Worm (Caenorhabditis elegans): ENCODE measurements around the gene cdh-1.
A peak's percentile ranks its signal among the peaks of the same experiment; 100 is the strongest.

cdh-1 gene

DNA sequence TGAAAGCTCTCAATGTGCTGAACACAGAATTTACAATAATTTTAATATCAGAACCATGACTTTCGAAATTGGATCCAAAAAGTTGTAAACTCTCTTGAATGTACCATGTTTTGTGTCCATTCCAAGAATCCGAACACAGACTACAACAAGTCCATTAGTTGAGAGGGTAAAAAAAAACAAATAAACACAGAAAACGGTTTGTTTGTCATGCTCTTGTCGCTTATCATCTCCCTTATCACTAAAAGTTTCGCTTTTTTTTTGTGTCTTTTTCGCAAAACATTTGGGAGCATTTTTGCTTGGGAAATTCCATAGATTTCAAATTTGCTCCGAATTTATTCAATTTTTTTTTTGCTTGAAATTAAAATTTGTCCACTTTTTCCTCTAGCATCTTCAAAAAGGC lies 41.2 kb upstream of the cdh-1 start:
- no peak for TF ChIP-seq drap-1 (GFP tag; optimal IDR thresholded peaks at IDR 0.05)
- TF ChIP-seq ceh-83 (GFP tag; optimal IDR thresholded peaks at IDR 0.05) = no peak

DNA sequence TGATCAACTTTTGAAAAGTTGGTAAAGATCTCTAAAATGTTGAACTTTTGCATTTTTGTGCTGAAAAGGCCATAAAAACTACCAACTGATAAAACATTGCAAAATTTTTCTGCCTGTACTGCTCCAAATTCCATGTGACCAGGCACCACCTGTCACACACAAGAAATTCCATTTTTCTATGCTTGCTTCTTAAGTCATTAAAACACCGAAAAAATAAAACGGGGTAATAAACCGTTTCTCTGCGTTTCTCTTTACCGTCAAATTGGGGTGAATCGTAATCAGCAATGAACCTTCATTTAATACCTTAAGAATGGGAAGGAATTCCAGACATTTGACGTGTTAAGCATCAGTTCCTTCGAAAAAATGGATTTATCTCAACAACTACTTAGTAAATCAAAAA lies 40.5 kb upstream of the cdh-1 start:
- TF ChIP-seq snpc-4 (tag; optimal IDR thresholded peaks at IDR 0.05) (no peak), ceh-39 (tag; optimal IDR thresholded peaks at IDR 0.05) (no peak), nhr-76 (tag; optimal IDR thresholded peaks at IDR 0.05) (no peak), mls-2 (tag; optimal IDR thresholded peaks at IDR 0.05) (no peak), tbx-8 (GFP tag; optimal IDR thresholded peaks at IDR 0.05) (no peak), lin-13 (tag; optimal IDR thresholded peaks at IDR 0.05) (no peak)

DNA sequence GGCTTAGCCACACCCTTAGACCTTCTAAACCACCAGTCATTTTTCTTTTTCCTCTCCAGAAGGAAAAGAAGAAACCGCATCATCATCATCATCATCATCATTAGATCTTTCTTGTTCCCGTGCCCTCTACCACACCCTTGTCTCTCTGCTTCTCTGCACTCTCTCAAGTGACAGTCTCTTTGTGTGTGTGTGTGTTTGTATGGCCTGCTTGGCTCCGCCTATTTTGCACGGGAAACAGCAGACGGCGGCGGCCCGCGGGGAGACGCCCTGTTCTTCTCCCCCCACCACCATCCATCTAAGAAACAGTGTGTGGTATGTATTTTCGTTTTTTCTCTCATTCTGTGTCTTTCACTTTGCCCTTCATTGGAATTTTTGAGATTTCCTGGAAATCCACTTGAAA lies 38.9 kb upstream of the cdh-1 start:
- TF ChIP-seq tbx-8 (GFP tag; optimal IDR thresholded peaks at IDR 0.05) (no peak), flh-1 (GFP tag; optimal IDR thresholded peaks at IDR 0.05) (no peak), sem-2 (GFP tag; optimal IDR thresholded peaks at IDR 0.05) (no peak), cnd-1 (tag; optimal IDR thresholded peaks at IDR 0.05) (peak; percentile 7), nhr-237 (tag; optimal IDR thresholded peaks at IDR 0.05) (no peak), ztf-11 (tag; optimal IDR thresholded peaks at IDR 0.05) (no peak), nhr-28 (tag; optimal IDR thresholded peaks at IDR 0.05) (no peak), nhr-12 (tag; optimal IDR thresholded peaks at IDR 0.05) (no peak), nhr-76 (tag; optimal IDR thresholded peaks at IDR 0.05) (no peak), bed-3 (GFP tag; optimal IDR thresholded peaks at IDR 0.05) (no peak), lin-13 (tag; optimal IDR thresholded peaks at IDR 0.05) (peak; percentile 15), drap-1 (GFP tag; optimal IDR thresholded peaks at IDR 0.05) (peak; percentile 19), hlh-1 (tag; optimal IDR thresholded peaks at IDR 0.05) (no peak), lsy-2 (tag; optimal IDR thresholded peaks at IDR 0.05) (no peak), ceh-39 (tag; optimal IDR thresholded peaks at IDR 0.05) (no peak), ham-2 (GFP tag; optimal IDR thresholded peaks at IDR 0.05) (peak; percentile 21), sptf-1 (tag; optimal IDR thresholded peaks at IDR 0.05) (peak; percentile 34), lin-32 (GFP tag; optimal IDR thresholded peaks at IDR 0.05) (no peak), zip-8 (tag; optimal IDR thresholded peaks at IDR 0.05) (no peak), elt-1 (tag; optimal IDR thresholded peaks at IDR 0.05; ENCODE audit: borderline replicate concordance, insufficient read depth) (no peak), ces-1 (GFP tag; optimal IDR thresholded peaks at IDR 0.05) (no peak), unc-62 (GFP tag; optimal IDR thresholded peaks at IDR 0.05) (peak; percentile 4), mep-1 (tag; optimal IDR thresholded peaks at IDR 0.05) (no peak), unc-39 (tag; optimal IDR thresholded peaks at IDR 0.05) (no peak), M03D4.4 (tag; optimal IDR thresholded peaks at IDR 0.05) (no peak), pha-4 (tag; optimal IDR thresholded peaks at IDR 0.05) (peak; percentile 20), ceh-83 (GFP tag; optimal IDR thresholded peaks at IDR 0.05) (no peak), snpc-4 (tag; optimal IDR thresholded peaks at IDR 0.05) (no peak), nhr-2 (tag; optimal IDR thresholded peaks at IDR 0.05) (no peak), unc-120 (tag; optimal IDR thresholded peaks at IDR 0.05; ENCODE audit: poor library complexity, severe bottlenecking) (no peak)

DNA sequence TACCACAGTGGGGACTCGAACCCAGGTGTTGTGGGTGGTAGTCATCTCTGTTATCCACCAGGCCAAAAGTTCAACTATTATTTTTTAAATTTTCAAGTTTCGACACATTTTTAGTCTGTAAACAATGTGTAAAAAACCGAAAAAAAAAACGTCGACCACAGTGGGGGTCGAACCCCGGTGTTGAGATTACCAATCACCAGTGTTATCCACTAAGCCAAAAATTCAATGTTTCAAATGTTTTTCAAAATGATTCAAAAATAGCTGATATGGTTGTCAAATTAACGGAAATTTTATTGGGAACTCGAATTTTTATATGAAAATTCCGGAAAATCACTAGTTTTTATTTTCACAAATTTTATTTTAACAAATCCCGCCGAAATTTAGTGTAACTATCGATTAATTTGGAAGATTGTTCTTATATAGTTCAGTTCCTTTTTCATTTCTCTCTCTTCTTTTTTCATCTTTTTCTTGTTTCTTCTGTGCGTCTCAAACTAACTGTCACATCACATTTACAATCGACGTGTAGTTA lies 37.5 kb upstream of the cdh-1 start:
- no peak for TF ChIP-seq drap-1 (GFP tag; optimal IDR thresholded peaks at IDR 0.05)
- TF ChIP-seq unc-120 (tag; optimal IDR thresholded peaks at IDR 0.05; ENCODE audit: poor library complexity, severe bottlenecking) = no peak

DNA sequence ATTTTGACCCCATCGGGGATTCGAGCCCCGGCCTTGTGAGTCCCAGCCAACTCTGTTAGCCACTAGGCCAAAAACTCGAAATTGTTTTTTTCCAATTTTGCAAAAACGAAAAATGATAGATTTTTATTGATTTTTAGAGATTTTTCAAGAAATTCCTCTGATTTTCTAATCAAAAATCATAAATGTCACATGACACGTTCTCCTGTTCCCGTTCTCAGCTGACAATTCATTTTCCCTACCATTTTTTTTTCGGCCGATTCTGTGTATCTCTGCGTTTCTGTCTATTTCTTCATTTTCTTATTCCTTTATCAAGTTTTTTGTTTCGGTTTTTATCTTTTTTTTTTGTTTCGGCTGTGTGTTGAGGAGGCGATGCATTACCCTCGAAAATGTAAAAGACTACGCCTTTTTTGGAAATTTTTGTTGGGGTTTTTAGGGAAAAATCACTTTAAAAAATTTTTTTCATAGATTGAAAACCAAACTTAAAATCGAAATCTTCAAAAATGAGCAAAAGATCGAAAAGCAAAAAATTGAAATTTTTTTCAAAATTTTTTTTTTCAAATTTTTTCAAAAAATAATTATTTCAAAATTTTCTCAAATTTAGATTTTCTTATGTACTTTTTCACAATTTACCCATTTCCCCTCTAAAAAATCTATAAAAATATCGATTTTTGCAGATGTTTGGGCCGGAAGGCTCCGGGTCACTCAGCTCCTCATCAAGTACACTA lies 36.4 kb upstream of the cdh-1 start, which contains the start of gene klf-1:
Gene klf-1, plus strand, starts transcription at position 675 of the 725 bp plus-strand sequence.
- no peak for TF ChIP-seq tbx-8 (GFP tag; optimal IDR thresholded peaks at IDR 0.05)
- TF ChIP-seq ham-2 (GFP tag; optimal IDR thresholded peaks at IDR 0.05) = no peak
- TF ChIP-seq sptf-1 (tag; optimal IDR thresholded peaks at IDR 0.05) = no peak
- no peak for TF ChIP-seq pha-4 (tag; optimal IDR thresholded peaks at IDR 0.05)
- no peak for TF ChIP-seq snpc-4 (tag; optimal IDR thresholded peaks at IDR 0.05)
- TF ChIP-seq elt-1 (tag; optimal IDR thresholded peaks at IDR 0.05; ENCODE audit: borderline replicate concordance, insufficient read depth) = no peak
- no peak for TF ChIP-seq ceh-43 (GFP tag; optimal IDR thresholded peaks at IDR 0.05)
- TF ChIP-seq blmp-1 (tag; optimal IDR thresholded peaks at IDR 0.05) = no peak

Measured in whole organism, mixed stage, embryonic.